Worm (Caenorhabditis elegans): ENCODE results near the gene ssp-36.

The ssp-36 gene

ce11 chrIV:9755713-9756112, 10.4 kb downstream of the ssp-36 start:
- no peak for TF ChIP-seq nfya-1 (tag; optimal IDR thresholded peaks at IDR 0.05; ENCODE audit: borderline replicate concordance, insufficient read depth)
- TF ChIP-seq akir-1 (GFP tag; optimal IDR thresholded peaks at IDR 0.05) = no peak
- no peak for TF ChIP-seq lin-40 (tag; optimal IDR thresholded peaks at IDR 0.05)
- no peak for TF ChIP-seq rpc-1 (optimal IDR thresholded peaks at IDR 0.05)
- no peak for TF ChIP-seq rpc-1 (tag; optimal IDR thresholded peaks at IDR 0.05)
- TF ChIP-seq snpc-4 (GFP tag; optimal IDR thresholded peaks at IDR 0.05) = no peak
- TF ChIP-seq snpc-4 (tag; optimal IDR thresholded peaks at IDR 0.05) = no peak
- no peak for TF ChIP-seq F39B2.1 (GFP tag; IDR thresholded peaks at IDR 0.05)
- no peak for TF ChIP-seq snpc-1.1 (tag; optimal IDR thresholded peaks at IDR 0.05; ENCODE audit: insufficient read depth)
- TF ChIP-seq hmg-20 (GFP tag; IDR thresholded peaks at IDR 0.05) = no peak
- TF ChIP-seq dpff-1 (tag; optimal IDR thresholded peaks at IDR 0.05) = no peak
- TF ChIP-seq Y56A3A.18 (GFP tag; IDR thresholded peaks at IDR 0.05) = no peak
- TF ChIP-seq bed-2 (GFP tag; IDR thresholded peaks at IDR 0.05) = no peak
- TF ChIP-seq C17E4.6 (GFP tag; IDR thresholded peaks at IDR 0.05) = no peak
- no peak for TF ChIP-seq T07F8.4 (tag; optimal IDR thresholded peaks at IDR 0.05)
- TF ChIP-seq unc-130 (GFP tag; optimal IDR thresholded peaks at IDR 0.05) = no peak
- TF ChIP-seq ztf-18 (tag; optimal IDR thresholded peaks at IDR 0.05) = no peak
- no peak for TF ChIP-seq egl-44 (GFP tag; IDR thresholded peaks at IDR 0.05)
- TF ChIP-seq chd-7 (tag; optimal IDR thresholded peaks at IDR 0.05) = no peak
- no peak for TF ChIP-seq C06A6.2 (GFP tag; conservative IDR thresholded peaks at IDR 0.05)
- TF ChIP-seq mcd-1 (GFP tag; IDR thresholded peaks at IDR 0.05) = no peak

- TF ChIP-seq F49E8.2 (tag; optimal IDR thresholded peaks at IDR 0.05; ENCODE audit: insufficient read depth) = no peak
- TF ChIP-seq Y95B8A.8 (GFP tag; IDR thresholded peaks at IDR 0.05) = no peak
- no peak for TF ChIP-seq ceh-91 (GFP tag; IDR thresholded peaks at IDR 0.05)
- TF ChIP-seq T07F8.4 (tag; optimal IDR thresholded peaks at IDR 0.05) = no peak
- TF ChIP-seq lin-26 (GFP tag; IDR thresholded peaks at IDR 0.05) = no peak
- no peak for TF ChIP-seq ztf-3 (GFP tag; optimal IDR thresholded peaks at IDR 0.05)
- no peak for TF ChIP-seq repo-1 (tag; optimal IDR thresholded peaks at IDR 0.05)
These were observed 17.8 kb downstream of the ssp-36 start, which contains the start of gene C28D4.8 for ce11 chrIV:9748342-9748741. TSS of gene C28D4.8 (minus strand) at chrIV:9748442.

- TF ChIP-seq lin-40 (tag; optimal IDR thresholded peaks at IDR 0.05) = no peak
- TF ChIP-seq lir-1 (GFP tag; conservative IDR thresholded peaks at IDR 0.05) = no peak
- no peak for TF ChIP-seq Y79H2A.3 (GFP tag; conservative IDR thresholded peaks at IDR 0.05)
These were observed 19.4 kb downstream of the ssp-36 start, which contains the start of gene C28D4.5 for ce11 chrIV:9746762-9747161. TSS of gene C28D4.5 (minus strand) at chrIV:9746862.

ce11 chrIV:9744905-9745304, 21.2 kb downstream of the ssp-36 start, which contains the start of gene C28D4.4:
TSS of gene C28D4.4 (minus strand) at chrIV:9745005.
- TF ChIP-seq T07F8.4 (tag; optimal IDR thresholded peaks at IDR 0.05) (no peak), tbx-9 (tag; optimal IDR thresholded peaks at IDR 0.05; ENCODE audit: borderline replicate concordance) (no peak), rpc-1 (optimal IDR thresholded peaks at IDR 0.05) (no peak), rpc-1 (tag; optimal IDR thresholded peaks at IDR 0.05) (no peak), ceh-27 (GFP tag; optimal IDR thresholded peaks at IDR 0.05) (no peak), zfh-2 (GFP tag; conservative IDR thresholded peaks at IDR 0.05) (no peak), Y67H2A.10 (GFP tag; conservative IDR thresholded peaks at IDR 0.05) (no peak), zim-3 (tag; optimal IDR thresholded peaks at IDR 0.05) (no peak), hmg-20 (GFP tag; IDR thresholded peaks at IDR 0.05) (no peak), efl-1 (GFP tag; optimal IDR thresholded peaks at IDR 0.05) (no peak), repo-1 (tag; optimal IDR thresholded peaks at IDR 0.05) (no peak), snpc-1.1 (tag; optimal IDR thresholded peaks at IDR 0.05; ENCODE audit: insufficient read depth) (no peak), mxl-1 (tag; optimal IDR thresholded peaks at IDR 0.05) (no peak), snpc-1.3 (tag; optimal IDR thresholded peaks at IDR 0.05; ENCODE audit: insufficient read depth) (no peak), B0261.1 (tag; optimal IDR thresholded peaks at IDR 0.05) (no peak), xnd-1 (tag; optimal IDR thresholded peaks at IDR 0.05) (no peak), F55B11.4 (tag; optimal IDR thresholded peaks at IDR 0.05; ENCODE audit: borderline replicate concordance, insufficient read depth) (no peak)

All from whole organism, young adult.